Fruit fly (Drosophila melanogaster): ENCODE results near the gene CG14565.

Gene CG14565

DNA sequence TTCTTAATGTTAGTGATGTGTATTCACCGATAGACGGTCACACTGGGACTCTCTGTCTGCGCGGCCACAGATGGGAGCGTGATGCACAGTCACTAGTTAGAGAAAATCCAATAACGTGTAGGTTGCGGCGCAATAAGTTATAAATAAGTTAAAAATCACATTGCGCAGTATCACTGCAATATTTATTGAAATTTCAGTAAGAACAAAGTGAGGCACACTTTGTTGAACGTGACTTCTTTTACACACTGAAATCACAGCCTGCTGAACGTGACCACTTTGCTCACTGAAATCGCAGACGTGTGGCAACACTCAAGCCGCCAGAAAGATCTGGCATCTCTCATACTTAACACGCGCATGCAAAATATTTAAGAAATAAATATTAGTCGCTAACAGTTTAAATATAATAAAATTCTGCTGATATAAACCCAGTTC, 15.4 kb downstream of the CG14565 start, which contains the start of the genes CG11247 and Polr2H (continued):
- TF ChIP-seq Hr51 (GFP tag; optimal IDR thresholded peaks at IDR 0.05) (peak; percentile 83 to 88), Dad (GFP tag; optimal IDR thresholded peaks at IDR 0.05) (peak; percentile 94), CG2199 (GFP tag; IDR thresholded peaks at IDR 0.05) (peak; percentile 90), MBD-R2 (GFP tag; IDR thresholded peaks at IDR 0.05) (peak; percentile 94), BEAF-32 (GFP tag; optimal IDR thresholded peaks at IDR 0.05) (peak; percentile 93), CG2712 (tag; optimal IDR thresholded peaks at IDR 0.05) (peak; percentile 90), CG17612 (GFP tag; IDR thresholded peaks at IDR 0.05) (peak; percentile 81), Elba2 (GFP tag; optimal IDR thresholded peaks at IDR 0.05) (peak; percentile 79), CTCF (GFP tag; optimal IDR thresholded peaks at IDR 0.05) (no peak), CG15601 (tag; optimal IDR thresholded peaks at IDR 0.05) (peak; percentile 75), abd-A (tag; optimal IDR thresholded peaks at IDR 0.05) (no peak), ap (GFP tag; IDR thresholded peaks at IDR 0.05) (peak; percentile 77), wdn (GFP tag; IDR thresholded peaks at IDR 0.05) (peak; percentile 86), Bgb (GFP tag; IDR thresholded peaks at IDR 0.05; ENCODE audit: partially characterized antibody) (peak; percentile 67), CG10654 (GFP tag; optimal IDR thresholded peaks at IDR 0.05) (peak; percentile 93), en (GFP tag; optimal IDR thresholded peaks at IDR 0.05) (peak; percentile 80), MESR4 (GFP tag; optimal IDR thresholded peaks at IDR 0.05) (no peak), CG7372 (GFP tag; IDR thresholded peaks at IDR 0.05) (peak; percentile 93), ken (GFP tag; IDR thresholded peaks at IDR 0.05) (peak; percentile 95), CG32532 (GFP tag; IDR thresholded peaks at IDR 0.05) (peak; percentile 95), ind (GFP tag; optimal IDR thresholded peaks at IDR 0.05) (peak; percentile 97), pzg (GFP tag; optimal IDR thresholded peaks at IDR 0.05) (peak; percentile 81), scrt (GFP tag; optimal IDR thresholded peaks at IDR 0.05) (peak; percentile 48), CG14050 (GFP tag; IDR thresholded peaks at IDR 0.05) (peak; percentile 82), Eip74EF (GFP tag; optimal IDR thresholded peaks at IDR 0.05) (no peak), kah (GFP tag; optimal IDR thresholded peaks at IDR 0.05) (peak; percentile 6), Ada2b (GFP tag; IDR thresholded peaks at IDR 0.05) (peak; percentile 88), pan (optimal IDR thresholded peaks at IDR 0.05) (no peak), pan (GFP tag; optimal IDR thresholded peaks at IDR 0.05 in 1 of 2, IDR thresholded peaks at IDR 0.05 in 1 of 2) (peak in 1 of 2 experiments; percentile 90), ERR (GFP tag; optimal IDR thresholded peaks at IDR 0.05) (peak; percentile 79), dm (GFP tag; optimal IDR thresholded peaks at IDR 0.05) (peak; percentile 95), rib (GFP tag; IDR thresholded peaks at IDR 0.05) (peak; percentile 84), chif (GFP tag; optimal IDR thresholded peaks at IDR 0.05) (peak; percentile 92 to 96), CG11560 (tag; IDR thresholded peaks at IDR 0.05) (peak; percentile 82), CG11696 (GFP tag; IDR thresholded peaks at IDR 0.05) (peak; percentile 46; the same call in 1 of the 2 replicates), ftz-f1 (GFP tag; optimal IDR thresholded peaks at IDR 0.05) (peak; percentile 50), gsb (GFP tag; IDR thresholded peaks at IDR 0.05) (peak; percentile 71; the same call in 1 of the 2 replicates), ci (GFP tag; IDR thresholded peaks at IDR 0.05) (peak; percentile 92), CG9437 (GFP tag; optimal IDR thresholded peaks at IDR 0.05) (peak; percentile 19), CG12155 (GFP tag; optimal IDR thresholded peaks at IDR 0.05) (peak; percentile 91), Oli (tag; optimal IDR thresholded peaks at IDR 0.05) (peak; percentile 78), danr (GFP tag; IDR thresholded peaks at IDR 0.05) (peak; percentile 89), esg (GFP tag; conservative IDR thresholded peaks at IDR 0.05) (peak; percentile 93), CG11093 (GFP tag; IDR thresholded peaks at IDR 0.05) (peak; percentile 92), Hr78 (GFP tag; optimal IDR thresholded peaks at IDR 0.05) (no peak), CG12391 (tag; optimal IDR thresholded peaks at IDR 0.05) (peak; percentile 91), CG34376 (GFP tag; optimal IDR thresholded peaks at IDR 0.05) (peak; percentile 27), dmrt99B (tag; optimal IDR thresholded peaks at IDR 0.05) (peak; percentile 72), CG4328 (GFP tag; optimal IDR thresholded peaks at IDR 0.05) (peak; percentile 69), phol (tag; optimal IDR thresholded peaks at IDR 0.05) (peak; percentile 94), bab2 (GFP tag; optimal IDR thresholded peaks at IDR 0.05) (peak; percentile 95)

All from whole organism, embryonic.